Worm (Caenorhabditis elegans) whole organism, L1 larva: ENCODE measurements around the gene clec-126.

Experiments used
- aly-2 ChIP-seq: fragments of 150-350 bp; optimal IDR thresholded peaks from 2 replicates; lab custom pipeline; 2014; ENCODE audit warnings: missing biosample characterization, missing genetic modification characterization
- elt-2 ChIP-seq: sonication (generic microtip); optimal IDR thresholded peaks from 2 replicates; lab custom pipeline; 2016; ENCODE audit warnings: missing genetic modification characterization, mild to moderate bottlenecking, inconsistent platforms, missing compliant biosample characterization, missing genetic modification reagents
- lin-13 ChIP-seq: fragments of 150-350 bp; optimal IDR thresholded peaks from 2 replicates; lab custom pipeline; 2014; ENCODE audit warnings: missing biosample characterization, missing genetic modification reagents, missing genetic modification characterization
- mdl-1 ChIP-seq, 2 experiments: fragments of 150-350 bp; optimal IDR thresholded peaks; 2 replicates each; lab custom pipeline; 2014 to 2017; ENCODE audit warnings: missing biosample characterization in 2 of 2, missing genetic modification characterization in 2 of 2, inconsistent platforms in 1 of 2
- nhr-12 ChIP-seq: sonication (generic microtip); optimal IDR thresholded peaks from 2 replicates; lab custom pipeline; 2017; ENCODE audit warnings: missing biosample characterization, missing genetic modification characterization
- pag-3 ChIP-seq: sonication (generic microtip); optimal IDR thresholded peaks from 2 replicates; lab custom pipeline; 2017; ENCODE audit warnings: missing genetic modification characterization, mild to moderate bottlenecking, missing compliant biosample characterization, antibody characterized with exemption, borderline replicate concordance; ENCODE audit not compliant: insufficient read depth
- pqm-1 ChIP-seq: sonication (generic microtip); optimal IDR thresholded peaks from 3 replicates; lab custom pipeline; 2017; ENCODE audit warnings: missing biosample characterization, missing genetic modification characterization
- skn-1 ChIP-seq: fragments of 150-350 bp; optimal IDR thresholded peaks from 2 replicates; lab custom pipeline; 2014; ENCODE audit warnings: missing biosample characterization, missing genetic modification characterization
- snpc-4 ChIP-seq: fragments of 150-350 bp; optimal IDR thresholded peaks from 2 replicates; lab custom pipeline; 2014; ENCODE audit warnings: missing biosample characterization, missing genetic modification characterization
- sptf-1 ChIP-seq: fragments of 150-350 bp; optimal IDR thresholded peaks from 2 replicates; lab custom pipeline; 2014; ENCODE audit warnings: missing biosample characterization, missing genetic modification characterization
- tlp-1 ChIP-seq: fragments of 150-350 bp; optimal IDR thresholded peaks from 2 replicates; lab custom pipeline; 2014; ENCODE audit warnings: missing biosample characterization, missing genetic modification characterization
- unc-130 ChIP-seq: fragments of 150-350 bp; optimal IDR thresholded peaks from 2 replicates; lab custom pipeline; 2017; ENCODE audit warnings: missing biosample characterization, missing genetic modification characterization, inconsistent platforms
- ztf-11 ChIP-seq, 2 experiments: sonication (generic microtip); optimal IDR thresholded peaks; 2 replicates each; lab custom pipeline; 2016 to 2017; ENCODE audit warnings: missing genetic modification characterization in 2 of 2, missing biosample characterization in 1 of 2, missing compliant biosample characterization in 1 of 2

DNA sequence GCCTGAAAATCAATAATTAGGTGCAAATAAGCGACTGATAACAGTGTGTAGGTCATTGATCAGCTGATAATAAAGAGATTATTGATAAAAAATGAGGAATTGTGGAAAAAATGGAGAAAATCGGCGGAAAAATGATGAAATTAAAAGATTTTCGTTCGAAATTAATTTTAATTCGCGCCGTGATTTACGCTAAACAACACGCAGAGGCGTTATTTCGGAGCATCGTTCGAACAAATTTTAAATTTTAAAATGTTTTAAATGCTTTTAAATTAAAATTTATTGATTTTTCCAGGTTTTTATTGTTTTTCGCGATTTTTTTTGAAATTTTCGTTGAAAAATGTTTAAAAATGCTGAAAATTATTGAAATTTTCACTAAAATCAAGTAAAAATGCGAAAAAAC is 19.9 kb upstream of the clec-126 start, which contains the start of gene Y49F6B.9:
- TF ChIP-seq nhr-12 (tag; lab: Kevin White, UChicago) (no peak), snpc-4 (no peak), skn-1 (tag; lab: Kevin White, UChicago) (no peak), unc-130 (no peak), pag-3 (tag; lab: Kevin White, UChicago) (no peak), elt-2 (tag; lab: Kevin White, UChicago) (no peak), aly-2 (no peak), lin-13 (GFP tag; lab: Kevin White, UChicago) (no peak), pqm-1 (tag; lab: Kevin White, UChicago) (no peak), ztf-11 (tag; optimal IDR thresholded peaks at IDR 0.05; lab: Kevin White, UChicago) (no peak), mdl-1 (tag; optimal IDR thresholded peaks at IDR 0.05; lab: Kevin White, UChicago) (no peak), tlp-1 (tag; lab: Kevin White, UChicago) (no peak), sptf-1 (no peak)
